Worm (Caenorhabditis elegans) whole organism, L1 larva: Measurements from ENCODE around the gene ptrg-1.

Experiments
- C04F5.9 ChIP-seq: sonication (generic microtip); optimal IDR thresholded peaks from 2 replicates; lab custom pipeline; 2016; ENCODE audit warnings: missing genetic modification characterization, missing compliant biosample characterization
- C16A3.4 ChIP-seq: fragments of 150-350 bp; optimal IDR thresholded peaks from 2 replicates; lab custom pipeline; 2014; ENCODE audit warnings: missing biosample characterization, missing genetic modification characterization
- Y116A8C.19 ChIP-seq: sonication (generic microtip); optimal IDR thresholded peaks from 2 replicates; lab custom pipeline; 2016; ENCODE audit warnings: missing compliant biosample characterization, missing genetic modification characterization, borderline replicate concordance
- ceh-63 ChIP-seq: fragments of 200-800 bp; sonication (Bioruptor generic); optimal IDR thresholded peaks from 2 replicates; lab custom pipeline; 2018; ENCODE audit warnings: mild to moderate bottlenecking, missing genetic modification characterization, missing compliant biosample characterization
- ceh-8 ChIP-seq: fragments of 200-800 bp; sonication (Bioruptor generic); optimal IDR thresholded peaks from 2 replicates; lab custom pipeline; 2018; ENCODE audit warnings: mild to moderate bottlenecking, missing genetic modification characterization, moderate library complexity, missing compliant biosample characterization
- ceh-82 ChIP-seq, 3 experiments: fragments of 150-350 bp in 1 of 3; sonication (generic microtip) in 2 of 3; optimal IDR thresholded peaks; 2 replicates each; lab custom pipeline; 2014 to 2017; ENCODE audit warnings: missing biosample characterization in 3 of 3, missing genetic modification characterization in 3 of 3
- ceh-88 ChIP-seq: fragments of 200-800 bp; sonication (Bioruptor generic); IDR thresholded peaks from 2 replicates; pipeline ENCODE4 v1.3.6; 2022; ENCODE audit warnings: missing genetic modification characterization, missing compliant biosample characterization
- efl-1 ChIP-seq, 4 experiments: fragments of 150-350 bp; optimal IDR thresholded peaks in 3 of 4; peaks in 1 of 4; 1 replicate in 1 of 4; 2 replicates in 3 of 4; lab custom pipeline; 2014; ENCODE audit warnings: missing biosample characterization in 2 of 4, missing genetic modification characterization in 2 of 4, missing genetic modification reagents in 2 of 4
- efl-3 ChIP-seq: fragments of 200-800 bp; sonication (Bioruptor generic); optimal IDR thresholded peaks from 2 replicates; lab custom pipeline; 2018; ENCODE audit warnings: mild to moderate bottlenecking, missing genetic modification characterization, missing compliant biosample characterization
- egl-13 ChIP-seq: sonication (generic microtip); optimal IDR thresholded peaks from 2 replicates; lab custom pipeline; 2016; ENCODE audit warnings: missing genotype, missing genetic modification reagents, missing genetic modification characterization, missing compliant biosample characterization
- egl-27 ChIP-seq, 2 experiments: fragments of 150-350 bp in 1 of 2; sonication (generic microtip); optimal IDR thresholded peaks; 3 replicates each; lab custom pipeline; 2017 to 2018; ENCODE audit warnings: missing biosample characterization in 2 of 2, missing genetic modification characterization in 2 of 2, missing genetic modification reagents in 2 of 2
- elt-3 ChIP-seq, 6 experiments: fragments of 150-350 bp in 1 of 6; sonication (generic microtip); optimal IDR thresholded peaks; 2 replicates each; lab custom pipeline; 2017 to 2018; ENCODE audit warnings: missing biosample characterization in 6 of 6, missing genetic modification characterization in 6 of 6, inconsistent platforms in 1 of 6
- ets-5 ChIP-seq: fragments of 200-800 bp; sonication (Bioruptor generic); IDR thresholded peaks from 2 replicates; pipeline ENCODE4 v1.3.6; 2022; ENCODE audit warnings: missing genetic modification characterization, missing compliant biosample characterization
- fkh-10 ChIP-seq: sonication (generic microtip); optimal IDR thresholded peaks from 2 replicates; lab custom pipeline; 2017; ENCODE audit warnings: missing biosample characterization, missing genetic modification reagents, missing genetic modification characterization
- fos-1 ChIP-seq: fragments of 150-350 bp; optimal IDR thresholded peaks from 2 replicates; lab custom pipeline; 2014; ENCODE audit warnings: missing biosample characterization, missing genetic modification characterization
- hlh-17 ChIP-seq: fragments of 200-800 bp; sonication (Bioruptor generic); optimal IDR thresholded peaks from 2 replicates; lab custom pipeline; 2018; ENCODE audit warnings: missing genetic modification characterization, mild to moderate bottlenecking, missing compliant biosample characterization, moderate library complexity, borderline replicate concordance
- hlh-4 ChIP-seq: sonication (generic microtip); optimal IDR thresholded peaks from 2 replicates; lab custom pipeline; 2016; ENCODE audit warnings: mild to moderate bottlenecking, missing genetic modification characterization, missing compliant biosample characterization
- irx-1 ChIP-seq: sonication (generic microtip); optimal IDR thresholded peaks from 2 replicates; lab custom pipeline; 2016; ENCODE audit warnings: missing genetic modification characterization, missing compliant biosample characterization
- isw-1 ChIP-seq: fragments of 200-800 bp; sonication (Bioruptor generic); IDR thresholded peaks from 2 replicates; pipeline ENCODE4 v1.3.6; 2022; ENCODE audit warnings: missing genetic modification characterization, missing compliant biosample characterization
- lin-14 ChIP-seq: fragments of 200-800 bp; sonication (Bioruptor generic); optimal IDR thresholded peaks from 2 replicates; lab custom pipeline; 2018; ENCODE audit warnings: mild to moderate bottlenecking, missing genetic modification characterization, moderate library complexity, missing compliant biosample characterization
- lin-15B ChIP-seq: fragments of 150-350 bp; sonication (generic microtip); optimal IDR thresholded peaks from 3 replicates; lab custom pipeline; 2014; ENCODE audit warnings: missing biosample characterization, missing genetic modification characterization
- lsy-2 ChIP-seq, 2 experiments: fragments of 150-350 bp; optimal IDR thresholded peaks; 2 replicates each; lab custom pipeline; 2014; ENCODE audit warnings: missing biosample characterization in 2 of 2, missing genetic modification characterization in 2 of 2
- mep-1 ChIP-seq: fragments of 150-350 bp; optimal IDR thresholded peaks from 2 replicates; lab custom pipeline; 2014; ENCODE audit warnings: missing biosample characterization, missing genetic modification characterization
- nhr-11 ChIP-seq: fragments of 150-350 bp; optimal IDR thresholded peaks from 2 replicates; lab custom pipeline; 2014; ENCODE audit warnings: missing biosample characterization, missing genetic modification characterization
- nhr-12 ChIP-seq: sonication (generic microtip); optimal IDR thresholded peaks from 2 replicates; lab custom pipeline; 2017; ENCODE audit warnings: missing biosample characterization, missing genetic modification characterization
- nhr-19 ChIP-seq: fragments of 200-800 bp; sonication (Bioruptor generic); conservative IDR thresholded peaks from 2 replicates; pipeline ENCODE4 v1.3.6; 2022; ENCODE audit warnings: missing genetic modification characterization, missing compliant biosample characterization
- nhr-47 ChIP-seq: sonication (generic microtip); optimal IDR thresholded peaks from 2 replicates; lab custom pipeline; 2016; ENCODE audit warnings: mild to moderate bottlenecking, missing genetic modification characterization, moderate library complexity, missing compliant biosample characterization
- nhr-71 ChIP-seq: sonication (generic microtip); optimal IDR thresholded peaks from 2 replicates; lab custom pipeline; 2016; ENCODE audit warnings: mild to moderate bottlenecking, missing genetic modification characterization, moderate library complexity, missing compliant biosample characterization
- nhr-77 ChIP-seq: fragments of 150-350 bp; optimal IDR thresholded peaks from 2 replicates; lab custom pipeline; 2014; ENCODE audit warnings: missing biosample characterization, missing genetic modification characterization
- nhr-85 ChIP-seq: sonication (generic microtip); peaks from one replicate; lab custom pipeline; 2016; ENCODE audit warnings: missing genetic modification characterization, inconsistent platforms, missing compliant biosample characterization
- nhr-90 ChIP-seq: sonication (generic microtip); optimal IDR thresholded peaks from 2 replicates; lab custom pipeline; 2016; ENCODE audit warnings: mild to moderate bottlenecking, missing genetic modification characterization, missing compliant biosample characterization; ENCODE audit not compliant: poor library complexity
- pag-3 ChIP-seq: sonication (generic microtip); optimal IDR thresholded peaks from 2 replicates; lab custom pipeline; 2017; ENCODE audit warnings: missing genetic modification characterization, mild to moderate bottlenecking, missing compliant biosample characterization, antibody characterized with exemption, borderline replicate concordance; ENCODE audit not compliant: insufficient read depth
- pax-3 ChIP-seq: fragments of 200-800 bp; sonication (Bioruptor generic); optimal IDR thresholded peaks from 2 replicates; lab custom pipeline; 2018; ENCODE audit warnings: mild to moderate bottlenecking, missing genetic modification characterization, moderate library complexity, missing compliant biosample characterization
- rnt-1 ChIP-seq: sonication (generic microtip); optimal IDR thresholded peaks from 2 replicates; lab custom pipeline; 2016; ENCODE audit warnings: mild to moderate bottlenecking, missing genetic modification characterization, moderate library complexity, missing compliant biosample characterization
- snu-23 ChIP-seq: sonication (generic microtip); optimal IDR thresholded peaks from 2 replicates; lab custom pipeline; 2016; ENCODE audit warnings: missing genetic modification characterization, missing compliant biosample characterization
- sox-4 ChIP-seq: sonication (generic microtip); optimal IDR thresholded peaks from 2 replicates; lab custom pipeline; 2016; ENCODE audit warnings: missing genetic modification characterization, missing compliant biosample characterization
- sptf-1 ChIP-seq: fragments of 150-350 bp; optimal IDR thresholded peaks from 2 replicates; lab custom pipeline; 2014; ENCODE audit warnings: missing biosample characterization, missing genetic modification characterization
- swsn-7 ChIP-seq: sonication (generic microtip); optimal IDR thresholded peaks from 2 replicates; lab custom pipeline; 2016; ENCODE audit warnings: missing genetic modification characterization, missing compliant biosample characterization
- tbx-2 ChIP-seq: sonication (generic microtip); optimal IDR thresholded peaks from 2 replicates; lab custom pipeline; 2016; ENCODE audit warnings: missing genetic modification characterization, missing compliant biosample characterization
- tlp-1 ChIP-seq: fragments of 150-350 bp; optimal IDR thresholded peaks from 2 replicates; lab custom pipeline; 2014; ENCODE audit warnings: missing biosample characterization, missing genetic modification characterization
- unc-130 ChIP-seq: fragments of 150-350 bp; optimal IDR thresholded peaks from 2 replicates; lab custom pipeline; 2017; ENCODE audit warnings: missing biosample characterization, missing genetic modification characterization, inconsistent platforms
- unc-30 ChIP-seq: sonication (generic microtip); optimal IDR thresholded peaks from 2 replicates; lab custom pipeline; 2017; ENCODE audit warnings: missing biosample characterization, missing genetic modification characterization
- unc-86 ChIP-seq: sonication (generic microtip); optimal IDR thresholded peaks from 2 replicates; lab custom pipeline; 2016; ENCODE audit warnings: missing genetic modification characterization, missing compliant biosample characterization
- unc-98 ChIP-seq: fragments of 200-800 bp; sonication (Bioruptor generic); IDR thresholded peaks from 2 replicates; pipeline ENCODE4 v1.3.6; 2022; ENCODE audit warnings: missing genetic modification characterization, missing compliant biosample characterization
- vab-15 ChIP-seq: sonication (generic microtip); optimal IDR thresholded peaks from 2 replicates; lab custom pipeline; 2017; ENCODE audit warnings: missing genotype, mild to moderate bottlenecking, missing genetic modification characterization, missing compliant biosample characterization
- xbp-1 ChIP-seq: sonication (generic microtip); optimal IDR thresholded peaks from 2 replicates; lab custom pipeline; 2016; ENCODE audit warnings: missing genetic modification characterization, missing compliant biosample characterization
- ztf-11 ChIP-seq, 2 experiments: sonication (generic microtip); optimal IDR thresholded peaks; 2 replicates each; lab custom pipeline; 2016 to 2017; ENCODE audit warnings: missing genetic modification characterization in 2 of 2, missing biosample characterization in 1 of 2, missing compliant biosample characterization in 1 of 2
- ztf-4 ChIP-seq: fragments of 150-350 bp; optimal IDR thresholded peaks from 2 replicates; lab custom pipeline; 2014; ENCODE audit warnings: missing biosample characterization, missing genetic modification characterization

Gene ptrg-1

ce11 chrIV:10180133-10180749 is 14.0 kb downstream of the ptrg-1 start, which contains the start of gene gta-1 (continued):
- TF ChIP-seq nhr-71 (tag; lab: Kevin White, UChicago): peak; percentile 73
- no peak for TF ChIP-seq egl-13
- no peak for TF ChIP-seq fkh-10 (GFP tag; lab: Kevin White, UChicago)
- TF ChIP-seq ztf-4 (tag; lab: Kevin White, UChicago): no peak
- peak in 1 of 2 experiments; percentile 18 for TF ChIP-seq efl-1 (optimal IDR thresholded peaks at IDR 0.05; lab: Kevin White, UChicago)
- TF ChIP-seq efl-1 (GFP tag; optimal IDR thresholded peaks at IDR 0.05 in 1 of 2; lab: Kevin White, UChicago): peak; percentile 28 to 89
- no peak for TF ChIP-seq ets-5 (GFP tag; lab: Robert Waterston, UW)
- TF ChIP-seq C16A3.4 (tag; lab: Kevin White, UChicago): no peak
- no peak for TF ChIP-seq C04F5.9 (tag; lab: Kevin White, UChicago)
- no peak for TF ChIP-seq isw-1
- no peak for TF ChIP-seq unc-130 (tag; lab: Kevin White, UChicago)
- TF ChIP-seq tlp-1 (tag; lab: Kevin White, UChicago): no peak
- peak; percentile 19 for TF ChIP-seq swsn-7 (tag; lab: Kevin White, UChicago)
- TF ChIP-seq unc-98 (GFP tag; lab: Robert Waterston, UW): no peak
- TF ChIP-seq nhr-85 (tag; lab: Kevin White, UChicago): no peak
- TF ChIP-seq unc-86 (tag; lab: Kevin White, UChicago): no peak
- TF ChIP-seq nhr-12 (tag; lab: Kevin White, UChicago): no peak
- no peak for TF ChIP-seq unc-30 (tag; lab: Kevin White, UChicago)
- no peak for TF ChIP-seq hlh-17 (GFP tag; lab: Kevin White, UChicago)
- no peak for TF ChIP-seq ceh-88 (GFP tag; lab: Robert Waterston, UW)
- TF ChIP-seq hlh-4 (tag; lab: Kevin White, UChicago): no peak
- no peak for TF ChIP-seq pag-3 (tag; lab: Kevin White, UChicago)
- TF ChIP-seq ztf-11 (tag; optimal IDR thresholded peaks at IDR 0.05; lab: Kevin White, UChicago): no peak
- no peak for TF ChIP-seq pax-3 (tag; lab: Kevin White, UChicago)
- no peak for TF ChIP-seq nhr-11 (tag; lab: Kevin White, UChicago)
- no peak for TF ChIP-seq sox-4 (tag; lab: Kevin White, UChicago)
- TF ChIP-seq mep-1 (tag; lab: Kevin White, UChicago): peak; percentile 11
- no peak for TF ChIP-seq nhr-77 (tag; lab: Kevin White, UChicago)
- no peak for TF ChIP-seq efl-3 (GFP tag; lab: Kevin White, UChicago)
- no peak for TF ChIP-seq lin-15B (tag; lab: Kevin White, UChicago)
- TF ChIP-seq ceh-82 (tag; optimal IDR thresholded peaks at IDR 0.05; lab: Kevin White, UChicago): no peak
- no peak for TF ChIP-seq sptf-1 (tag; lab: Kevin White, UChicago)
- TF ChIP-seq nhr-19 (GFP tag; lab: Robert Waterston, UW): peak; percentile 50
- peak; percentile 74 for TF ChIP-seq lin-14 (GFP tag; lab: Kevin White, UChicago)
- TF ChIP-seq tbx-2 (tag; lab: Kevin White, UChicago): peak; percentile 5
- TF ChIP-seq fos-1: no peak
- no peak for TF ChIP-seq egl-27 (tag; optimal IDR thresholded peaks at IDR 0.05; lab: Kevin White, UChicago)
- no peak for TF ChIP-seq vab-15 (tag; lab: Kevin White, UChicago)
- no peak for TF ChIP-seq ceh-63 (GFP tag; lab: Kevin White, UChicago)
- TF ChIP-seq elt-3 (tag; optimal IDR thresholded peaks at IDR 0.05; lab: Kevin White, UChicago): no peak
- TF ChIP-seq irx-1: no peak
- no peak for TF ChIP-seq nhr-90
- peak; percentile 7 for TF ChIP-seq xbp-1 (tag; lab: Kevin White, UChicago)
- TF ChIP-seq rnt-1 (tag; lab: Kevin White, UChicago): peak; percentile 66
- TF ChIP-seq Y116A8C.19 (tag; lab: Kevin White, UChicago): no peak
- no peak for TF ChIP-seq nhr-47 (tag; lab: Kevin White, UChicago)
- peak; percentile 1 to 47 for TF ChIP-seq lsy-2 (tag; optimal IDR thresholded peaks at IDR 0.05; lab: Kevin White, UChicago)
- TF ChIP-seq ceh-8: no peak
- peak; percentile 65 for TF ChIP-seq snu-23 (GFP tag; lab: Kevin White, UChicago)
